Worm (Caenorhabditis elegans): ENCODE measurements around the gene pho-10.

Gene pho-10

DNA sequence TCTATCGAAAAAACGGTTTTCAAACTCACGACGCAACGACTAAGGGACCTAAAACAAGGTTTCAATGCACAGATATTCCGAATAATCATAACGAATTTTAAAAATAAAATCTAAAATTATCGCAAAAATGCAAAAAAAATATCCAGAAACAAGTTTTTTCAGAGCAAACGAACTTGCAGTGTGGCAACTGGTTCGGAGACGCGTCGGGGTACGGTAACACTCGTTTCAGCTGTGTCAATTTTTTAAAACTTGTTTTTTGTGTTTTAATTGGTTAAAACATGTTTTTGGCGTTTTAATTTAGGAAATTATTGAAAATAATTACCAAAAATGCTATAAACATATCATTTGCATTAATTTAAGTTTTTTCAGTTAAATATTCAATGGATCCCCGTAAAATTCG is 28.0 kb downstream of the pho-10 start, which contains the start of gene C08H9.16 (continued):
- no peak for TF ChIP-seq zfp-3 (GFP tag; conservative IDR thresholded peaks at IDR 0.05)
- no peak for TF ChIP-seq unc-62 (GFP tag; optimal IDR thresholded peaks at IDR 0.05 in 1 of 2)
- TF ChIP-seq unc-62 (tag; optimal IDR thresholded peaks at IDR 0.05), result no peak
- TF ChIP-seq lin-15B (tag; optimal IDR thresholded peaks at IDR 0.05), result no peak
- TF ChIP-seq hmg-1.1 (GFP tag; IDR thresholded peaks at IDR 0.05), result peak; percentile 18; the same call in 1 of the 2 replicates
- TF ChIP-seq php-3 (GFP tag; IDR thresholded peaks at IDR 0.05), result no peak
- TF ChIP-seq nhr-42 (GFP tag; IDR thresholded peaks at IDR 0.05), result no peak
- peak; percentile 45 for TF ChIP-seq hlh-30 (tag; optimal IDR thresholded peaks at IDR 0.05; ENCODE audit: insufficient read depth)
- TF ChIP-seq hif-1 (tag; optimal IDR thresholded peaks at IDR 0.05), result peak in 1 of 2 experiments; percentile 18
- peak; percentile 26; the same call in 1 of the 2 replicates for TF ChIP-seq dmd-6 (GFP tag; IDR thresholded peaks at IDR 0.05)
- peak; percentile 68 for TF ChIP-seq mes-2 (tag; optimal IDR thresholded peaks at IDR 0.05; ENCODE audit: poor library complexity, severe bottlenecking)
- peak; percentile 67 for TF ChIP-seq nhr-11 (tag; optimal IDR thresholded peaks at IDR 0.05)
- peak; percentile 67 for TF ChIP-seq mep-1 (tag; optimal IDR thresholded peaks at IDR 0.05)
- peak; percentile 20 for TF ChIP-seq rbr-2 (tag; optimal IDR thresholded peaks at IDR 0.05)

DNA sequence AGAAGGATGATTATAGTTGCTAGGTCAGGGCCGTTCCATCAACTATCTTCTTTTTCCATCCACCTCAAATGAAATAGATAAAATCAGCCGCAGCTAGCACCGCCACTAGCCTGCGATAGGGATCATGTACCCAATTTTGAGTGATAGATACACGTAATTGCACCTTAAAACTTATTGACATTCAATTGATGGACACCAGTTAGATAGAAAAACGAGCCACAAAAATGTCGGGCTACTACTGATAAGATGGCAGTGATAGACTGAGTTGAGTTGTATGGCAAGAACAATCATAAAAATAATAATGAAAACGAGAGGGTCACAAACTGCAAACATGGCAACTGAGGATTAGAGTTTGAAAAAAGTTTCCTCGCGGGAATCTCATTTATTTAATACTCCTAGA is 28.5 kb downstream of the pho-10 start:
- no peak for TF ChIP-seq zip-2 (tag; optimal IDR thresholded peaks at IDR 0.05)
- no peak for TF ChIP-seq ceh-32 (tag; optimal IDR thresholded peaks at IDR 0.05; ENCODE audit: poor library complexity)
- no peak for TF ChIP-seq daf-16 (GFP tag; optimal IDR thresholded peaks at IDR 0.05)
- peak; percentile 53 for TF ChIP-seq daf-16 (tag; optimal IDR thresholded peaks at IDR 0.05)
- TF ChIP-seq Y105C5A.15 (GFP tag; IDR thresholded peaks at IDR 0.05), result no peak
- TF ChIP-seq hmg-1.1 (GFP tag; IDR thresholded peaks at IDR 0.05), result no peak
- TF ChIP-seq egl-43 (GFP tag; IDR thresholded peaks at IDR 0.05), result no peak
- TF ChIP-seq lin-1 (GFP tag; IDR thresholded peaks at IDR 0.05), result 0 out of 2 replicates have a peak, but pooled peaks have one; percentile 41
- peak; percentile 94 for TF ChIP-seq dmd-6 (GFP tag; IDR thresholded peaks at IDR 0.05)
- no peak for TF ChIP-seq nhr-237 (tag; optimal IDR thresholded peaks at IDR 0.05)
- TF ChIP-seq mdl-1 (tag; optimal IDR thresholded peaks at IDR 0.05), result no peak
- TF ChIP-seq pqm-1 (tag; optimal IDR thresholded peaks at IDR 0.05), result peak; percentile 72
- peak; percentile 62 for TF ChIP-seq nhr-28 (tag; optimal IDR thresholded peaks at IDR 0.05)
- no peak for TF ChIP-seq vab-7 (GFP tag; IDR thresholded peaks at IDR 0.05)
- TF ChIP-seq mdt-29 (GFP tag; IDR thresholded peaks at IDR 0.05), result no peak
- peak; percentile 64 for TF ChIP-seq hlh-11 (tag; optimal IDR thresholded peaks at IDR 0.05)
- TF ChIP-seq ctbp-1 (GFP tag; IDR thresholded peaks at IDR 0.05), result no peak
- no peak for TF ChIP-seq aha-1 (tag)
- TF ChIP-seq nhr-41 (GFP tag; IDR thresholded peaks at IDR 0.05), result peak; percentile 60; the same call in 1 of the 2 replicates
- peak; percentile 66 for TF ChIP-seq dve-1 (tag; optimal IDR thresholded peaks at IDR 0.05; ENCODE audit: insufficient read depth)
- no peak for TF ChIP-seq nhr-102 (tag; optimal IDR thresholded peaks at IDR 0.05)
- TF ChIP-seq nhr-48 (tag; optimal IDR thresholded peaks at IDR 0.05), result peak; percentile 69
- TF ChIP-seq lsy-2 (tag; optimal IDR thresholded peaks at IDR 0.05), result peak in 1 of 2 experiments; percentile 5
- no peak for TF ChIP-seq unc-130 (GFP tag; optimal IDR thresholded peaks at IDR 0.05)
- no peak for TF ChIP-seq sdz-12 (GFP tag; optimal IDR thresholded peaks at IDR 0.05)
- 0 out of 2 replicates have a peak, but pooled peaks have one; percentile 11 for TF ChIP-seq ceh-20 (GFP tag; IDR thresholded peaks at IDR 0.05)
- TF ChIP-seq unc-62 (GFP tag; optimal IDR thresholded peaks at IDR 0.05 in 1 of 2), result no peak
- no peak for TF ChIP-seq unc-62 (tag; optimal IDR thresholded peaks at IDR 0.05)
- TF ChIP-seq mes-2 (tag; optimal IDR thresholded peaks at IDR 0.05; ENCODE audit: poor library complexity, severe bottlenecking), result peak; percentile 28
- TF ChIP-seq F49E8.2 (tag; optimal IDR thresholded peaks at IDR 0.05; ENCODE audit: borderline replicate concordance), result no peak
- peak; percentile 79 for TF ChIP-seq tra-1 (GFP tag; IDR thresholded peaks at IDR 0.05)
- TF ChIP-seq php-3 (GFP tag; IDR thresholded peaks at IDR 0.05), result peak; percentile 86
- no peak for TF ChIP-seq madf-9 (GFP tag; conservative IDR thresholded peaks at IDR 0.05)
- no peak for TF ChIP-seq snpc-4 (tag; optimal IDR thresholded peaks at IDR 0.05)
